Worm (Caenorhabditis elegans) whole organism, early embryonic: ENCODE data around the gene B0495.5.

ENCODE experiments used
- B0310.2 ChIP-seq: sonication (generic microtip); optimal IDR thresholded peaks from 2 replicates; lab custom pipeline; 2016; ENCODE audit warnings: mild to moderate bottlenecking, missing genetic modification characterization, missing compliant biosample characterization
- F13C5.2 ChIP-seq: sonication (generic microtip); optimal IDR thresholded peaks from 2 replicates; lab custom pipeline; 2017; ENCODE audit warnings: mild to moderate bottlenecking, missing genetic modification characterization, inconsistent platforms, missing compliant biosample characterization
- aly-1 ChIP-seq: sonication (generic microtip); optimal IDR thresholded peaks from 2 replicates; lab custom pipeline; 2016; ENCODE audit warnings: missing genetic modification characterization, missing compliant biosample characterization
- ama-1 ChIP-seq: fragments of 150-350 bp; optimal IDR thresholded peaks from 2 replicates; lab custom pipeline; 2014
- ceh-13 ChIP-seq: fragments of 200-800 bp; sonication (Bioruptor generic); optimal IDR thresholded peaks from 2 replicates; lab custom pipeline; 2018; ENCODE audit warnings: mild to moderate bottlenecking, missing genetic modification characterization, missing compliant biosample characterization
- flt-1 ChIP-seq: fragments of 200-800 bp; sonication (Bioruptor generic); IDR thresholded peaks from 2 replicates; pipeline ENCODE4 v1.3.6; 2022; ENCODE audit warnings: missing genetic modification characterization, missing compliant biosample characterization
- hmbx-1 ChIP-seq: sonication (generic microtip); optimal IDR thresholded peaks from 2 replicates; lab custom pipeline; 2016; ENCODE audit warnings: mild to moderate bottlenecking, missing genetic modification characterization, missing compliant biosample characterization
- pes-1 ChIP-seq: fragments of 200-800 bp; sonication (Bioruptor generic); IDR thresholded peaks from 2 replicates; pipeline ENCODE4 v1.3.6; 2022; ENCODE audit warnings: missing genetic modification reagents, missing genetic modification characterization, missing compliant biosample characterization
- scrt-1 ChIP-seq: fragments of 200-800 bp; sonication (Bioruptor generic); IDR thresholded peaks from 2 replicates; pipeline ENCODE4 v1.3.6; 2022; ENCODE audit warnings: missing genetic modification characterization, missing compliant biosample characterization
- sea-1 ChIP-seq: fragments of 200-800 bp; sonication (Bioruptor generic); conservative IDR thresholded peaks from 2 replicates; pipeline ENCODE4 v1.3.6; 2022; ENCODE audit warnings: missing genetic modification characterization, missing compliant biosample characterization
- tbx-11 ChIP-seq: fragments of 200-800 bp; sonication (Bioruptor generic); IDR thresholded peaks from 2 replicates; pipeline ENCODE4 v1.3.6; 2022; ENCODE audit warnings: missing genetic modification characterization, missing compliant biosample characterization
- tra-4 ChIP-seq: sonication (generic microtip); optimal IDR thresholded peaks from 2 replicates; lab custom pipeline; 2017; ENCODE audit warnings: missing genetic modification characterization, missing compliant biosample characterization

DNA sequence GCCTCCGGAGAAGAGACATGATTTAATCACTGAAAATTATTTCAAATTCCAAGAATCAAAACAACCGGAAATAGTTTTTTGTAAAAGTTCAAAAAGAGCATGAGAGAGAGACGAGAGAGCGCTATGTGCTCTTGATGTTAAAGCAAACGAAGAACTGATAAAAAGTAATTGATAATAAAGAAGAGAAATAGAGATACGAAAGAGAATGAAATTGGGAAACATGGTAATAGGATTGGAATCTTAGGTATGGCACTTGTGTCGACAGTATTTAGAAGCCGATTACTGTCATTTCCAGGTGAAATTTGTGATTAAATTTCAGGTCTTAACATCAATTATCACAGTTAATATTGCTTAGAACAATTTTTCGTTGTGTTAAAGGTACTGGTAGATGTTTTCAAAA lies 4.4 kb downstream of the B0495.5 start, which contains the start of gene nhx-2:
- TF ChIP-seq tra-4 (no peak), ama-1 (no peak), aly-1 (tag; lab: Kevin White, UChicago) (no peak), ceh-13 (no peak), scrt-1 (GFP tag; lab: Robert Waterston, UW) (no peak), hmbx-1 (tag; lab: Kevin White, UChicago) (no peak), F13C5.2 (no peak), pes-1 (GFP tag; lab: Robert Waterston, UW) (no peak), B0310.2 (no peak), flt-1 (GFP tag; lab: Robert Waterston, UW) (no peak), sea-1 (GFP tag; lab: Robert Waterston, UW) (no peak), tbx-11 (GFP tag; lab: Robert Waterston, UW) (no peak)
